Fruit fly (Drosophila melanogaster) whole organism, embryonic: Measurements from ENCODE around the gene RpS30.

Source experiments
- Pdp1 ChIP-seq, 2 experiments: fragments of 200-800 bp; sonication (Bioruptor generic); optimal IDR thresholded peaks; 3 replicates each; lab custom pipeline; 2016; ENCODE audit warnings: missing biosample characterization in 2 of 2, missing genetic modification characterization in 2 of 2, mild to moderate bottlenecking in 1 of 2, moderate library complexity in 1 of 2
- jumu ChIP-seq: fragments of 200-800 bp; sonication (Bioruptor generic); optimal IDR thresholded peaks from 3 replicates; lab custom pipeline; 2016; ENCODE audit warnings: missing biosample characterization, missing genetic modification characterization

DNA sequence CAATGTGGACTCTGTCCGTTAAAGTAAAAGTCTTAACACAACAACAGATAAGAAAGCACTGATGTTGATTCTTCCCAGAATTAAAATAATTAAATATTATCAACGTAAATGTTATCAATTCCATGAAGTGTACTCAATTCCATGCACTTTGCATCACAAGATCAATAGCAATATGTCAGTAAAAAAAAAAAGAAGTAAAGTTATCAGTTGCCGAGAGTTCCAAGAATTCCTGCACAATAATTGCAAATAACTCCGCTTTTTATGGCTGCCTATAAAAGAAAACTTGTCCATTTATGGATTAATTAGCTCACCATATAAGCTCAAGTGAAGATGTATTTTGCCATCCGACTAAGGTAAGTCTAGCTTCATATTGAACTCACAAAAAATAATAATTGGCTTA lies 27.1 kb downstream of the RpS30 start, which contains the start of gene TotZ:
- TF ChIP-seq Pdp1 (GFP tag; optimal IDR thresholded peaks at IDR 0.05; lab: Kevin White, UChicago) (no peak), jumu (GFP tag; lab: Kevin White, UChicago) (no peak)
